Worm (Caenorhabditis elegans): Measurements from ENCODE around the gene C25H3.3.

DNA sequence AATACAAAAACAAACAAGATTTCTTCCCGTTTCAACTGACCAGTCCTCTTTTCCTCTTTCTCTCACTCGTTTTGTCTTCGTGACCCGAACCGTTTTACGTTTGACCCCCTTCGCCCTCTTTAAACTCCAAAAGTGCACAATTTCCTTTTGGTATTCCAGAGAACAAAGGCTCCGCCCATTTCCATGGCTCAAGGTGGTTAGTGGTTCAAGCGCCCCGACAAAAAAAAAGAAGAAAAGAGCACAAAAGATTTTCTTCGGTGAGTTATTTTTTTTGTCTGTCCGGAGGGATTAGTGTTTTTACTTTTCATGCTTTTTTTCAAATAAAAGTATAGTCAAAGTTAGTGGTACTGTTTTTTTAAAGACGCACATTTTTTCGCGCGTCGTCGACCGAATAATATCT is 13.5 kb downstream of the C25H3.3 start, which contains the start of gene osta-2:
- TF ChIP-seq him-1 (tag; optimal IDR thresholded peaks at IDR 0.05) (no peak), dao-5 (tag; optimal IDR thresholded peaks at IDR 0.05) (no peak), W03F9.2 (tag; optimal IDR thresholded peaks at IDR 0.05) (no peak)

Measured in whole organism, L4/young adult.